Fruit fly (Drosophila melanogaster) S2 (cell line): ENCODE measurements around the gene CG17147.

ENCODE experiments used
- CG8478 ChIP-seq: fragments of >200 bp; optimal IDR thresholded peaks from 2 replicates; lab custom pipeline; 2018
- CTCF ChIP-seq, 2 experiments: fragments of >200 bp; optimal IDR thresholded peaks; 2 replicates each; lab custom pipeline; 2018

DNA sequence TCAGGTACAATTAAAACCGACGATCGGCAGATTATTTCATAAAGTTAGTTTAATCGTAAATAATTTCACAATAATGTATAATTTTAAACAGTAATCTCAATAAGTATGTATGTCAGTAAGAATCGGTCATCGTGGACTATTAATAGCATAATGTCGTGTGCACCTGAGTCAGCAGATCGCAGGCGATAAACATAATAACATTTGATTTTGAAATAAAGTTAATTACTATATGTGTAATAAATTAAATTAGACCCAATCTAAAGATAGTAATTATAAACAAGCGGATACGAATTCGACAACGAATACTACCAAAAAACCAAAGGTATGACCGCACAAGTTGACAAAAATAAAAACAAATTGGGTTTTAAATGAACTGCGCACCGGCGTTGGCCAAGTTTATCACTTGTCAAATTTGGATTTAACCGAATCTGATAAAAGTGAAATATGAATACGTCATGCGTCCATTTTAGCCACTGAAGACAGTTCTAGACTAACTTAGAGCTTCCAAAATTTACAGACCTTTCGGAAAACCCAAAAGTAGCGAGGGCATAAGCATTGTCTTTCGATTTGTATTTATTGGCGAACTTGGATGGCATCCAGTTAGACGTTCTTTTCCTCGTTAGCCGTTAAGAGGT, 16.7 kb upstream of the CG17147 start, which contains the start of gene CG6996:
- TF ChIP-seq CG8478 (lab: Kevin White, UChicago) (no peak), CTCF (optimal IDR thresholded peaks at IDR 0.05; lab: Kevin White, UChicago) (no peak)
